Fruit fly (Drosophila melanogaster) whole organism, embryonic: ENCODE results near the gene CG6689.

Experiments
- ATbp ChIP-seq: fragments of 200-800 bp; sonication (Bioruptor generic); optimal IDR thresholded peaks from 2 replicates; lab custom pipeline; 2017; ENCODE audit warnings: missing biosample characterization, mild to moderate bottlenecking, missing genetic modification characterization, missing genetic modification reagents
- Ada2b ChIP-seq: fragments of 200-800 bp; sonication (Bioruptor generic); IDR thresholded peaks from 2 replicates; pipeline ENCODE4 v1.3.6; 2022; ENCODE audit warnings: missing biosample characterization, missing genetic modification characterization
- Atf6 ChIP-seq: fragments of 200-800 bp; sonication (Bioruptor generic); IDR thresholded peaks from 2 replicates; pipeline ENCODE4 v1.3.6; 2022; ENCODE audit warnings: missing biosample characterization, missing genetic modification characterization
- B-H2 ChIP-seq: fragments of 200-800 bp; sonication (Bioruptor generic); optimal IDR thresholded peaks from 2 replicates; lab custom pipeline; 2018; ENCODE audit warnings: missing biosample characterization, mild to moderate bottlenecking, missing genetic modification characterization
- Bgb ChIP-seq: fragments of 200-800 bp; sonication (Bioruptor generic); IDR thresholded peaks from 2 replicates; pipeline ENCODE4 v1.3.6; 2022; ENCODE audit warnings: missing biosample characterization, missing genetic modification characterization; ENCODE audit not compliant: partially characterized antibody
- C15 ChIP-seq: fragments of 200-800 bp; sonication (Bioruptor generic); IDR thresholded peaks from 3 replicates; pipeline ENCODE4 v1.3.6; 2022; ENCODE audit warnings: missing biosample characterization, missing genetic modification characterization
- CG1024 ChIP-seq: fragments of 200-800 bp; sonication (Bioruptor generic); IDR thresholded peaks from 2 replicates; pipeline ENCODE4 v1.3.6; 2022; ENCODE audit warnings: missing biosample characterization, missing genetic modification characterization
- CG10321 ChIP-seq: fragments of 200-800 bp; sonication (Bioruptor generic); IDR thresholded peaks from 2 replicates; pipeline ENCODE4 v1.3.6; 2022; ENCODE audit warnings: missing biosample characterization, missing genetic modification characterization
- CG10565 ChIP-seq: fragments of 200-800 bp; sonication (Bioruptor generic); optimal IDR thresholded peaks from 3 replicates; lab custom pipeline; 2016; ENCODE audit warnings: missing biosample characterization, mild to moderate bottlenecking, missing genetic modification characterization
- CG11093 ChIP-seq: fragments of 200-800 bp; sonication (Bioruptor generic); IDR thresholded peaks from 3 replicates; pipeline ENCODE4 v1.3.6; 2022; ENCODE audit warnings: missing biosample characterization, missing genetic modification characterization
- CG11398 ChIP-seq: fragments of 200-800 bp; sonication (Bioruptor generic); optimal IDR thresholded peaks from 2 replicates; lab custom pipeline; 2016; ENCODE audit warnings: missing biosample characterization, missing genetic modification characterization
- CG11504 ChIP-seq: fragments of 200-800 bp; sonication (Bioruptor generic); optimal IDR thresholded peaks from 3 replicates; lab custom pipeline; 2019; ENCODE audit warnings: missing biosample characterization, mild to moderate bottlenecking, missing genetic modification characterization, moderate library complexity
- CG14965 ChIP-seq: fragments of 200-800 bp; sonication (Bioruptor generic); optimal IDR thresholded peaks from 2 replicates; lab custom pipeline; 2016; ENCODE audit warnings: missing biosample characterization, missing genetic modification characterization, borderline replicate concordance
- CG1792 ChIP-seq: fragments of 200-800 bp; sonication (Bioruptor generic); optimal IDR thresholded peaks from 2 replicates; lab custom pipeline; 2016; ENCODE audit warnings: missing biosample characterization, missing genetic modification characterization
- CG2199 ChIP-seq: fragments of 200-800 bp; sonication (Bioruptor generic); IDR thresholded peaks from 3 replicates; pipeline ENCODE4 v1.3.6; 2022; ENCODE audit warnings: missing biosample characterization, missing genetic modification characterization
- CG2889 ChIP-seq: fragments of 200-800 bp; sonication (Bioruptor generic); IDR thresholded peaks from 3 replicates; pipeline ENCODE4 v1.3.6; 2022; ENCODE audit warnings: missing biosample characterization, missing genetic modification characterization
- CG31224 ChIP-seq: fragments of 200-800 bp; sonication (Bioruptor generic); IDR thresholded peaks from 2 replicates; pipeline ENCODE4 v1.3.6; 2022; ENCODE audit warnings: missing biosample characterization, missing genetic modification characterization
- CG3847 ChIP-seq: fragments of 200-800 bp; sonication (Bioruptor generic); IDR thresholded peaks from 2 replicates; pipeline ENCODE4 v1.3.6; 2022; ENCODE audit warnings: missing biosample characterization, missing genetic modification characterization
- CG4282 ChIP-seq: fragments of 200-800 bp; sonication (Bioruptor generic); optimal IDR thresholded peaks from 2 replicates; lab custom pipeline; 2016; ENCODE audit warnings: missing biosample characterization, missing genetic modification characterization
- CG4424 ChIP-seq: fragments of 200-800 bp; sonication (Bioruptor generic); optimal IDR thresholded peaks from 3 replicates; lab custom pipeline; 2016; ENCODE audit warnings: missing biosample characterization, missing genetic modification characterization
- CG8765 ChIP-seq: fragments of 200-800 bp; sonication (Bioruptor generic); IDR thresholded peaks from 2 replicates; pipeline ENCODE4 v1.3.6; 2022; ENCODE audit warnings: missing biosample characterization, missing genetic modification characterization
- CG9609 ChIP-seq: fragments of 200-800 bp; sonication (Bioruptor generic); optimal IDR thresholded peaks from 3 replicates; lab custom pipeline; 2016; ENCODE audit warnings: missing biosample characterization, missing genetic modification characterization
- CG9817 ChIP-seq: fragments of 200-800 bp; sonication (Bioruptor generic); optimal IDR thresholded peaks from 2 replicates; lab custom pipeline; 2018; ENCODE audit warnings: missing biosample characterization, mild to moderate bottlenecking, missing genetic modification characterization, moderate library complexity
- D19B ChIP-seq: fragments of 200-800 bp; sonication (Bioruptor generic); optimal IDR thresholded peaks from 2 replicates; lab custom pipeline; 2017; ENCODE audit warnings: missing biosample characterization, mild to moderate bottlenecking, missing genetic modification characterization
- Dip3 ChIP-seq: fragments of 200-800 bp; sonication (Bioruptor generic); optimal IDR thresholded peaks from 3 replicates; lab custom pipeline; 2016; ENCODE audit warnings: missing biosample characterization, missing genetic modification characterization
- Gsc ChIP-seq: fragments of 200-800 bp; sonication (Bioruptor generic); IDR thresholded peaks from 2 replicates; pipeline ENCODE4 v1.3.6; 2022; ENCODE audit warnings: missing biosample characterization, missing genetic modification characterization
- Lim3 ChIP-seq: fragments of 200-800 bp; sonication (Bioruptor generic); IDR thresholded peaks from 2 replicates; pipeline ENCODE4 v1.3.6; 2022; ENCODE audit warnings: missing biosample characterization, missing genetic modification characterization
- NFAT ChIP-seq: fragments of 200-800 bp; sonication (Bioruptor generic); IDR thresholded peaks from 2 replicates; pipeline ENCODE4 v1.3.6; 2022; ENCODE audit warnings: missing biosample characterization, missing genetic modification characterization
- Rx ChIP-seq: fragments of 200-800 bp; sonication (Bioruptor generic); IDR thresholded peaks from 2 replicates; pipeline ENCODE4 v1.3.6; 2022; ENCODE audit warnings: missing biosample characterization, missing genetic modification characterization
- Sry-β ChIP-seq: fragments of 200-800 bp; sonication (Bioruptor generic); optimal IDR thresholded peaks from 2 replicates; lab custom pipeline; 2018; ENCODE audit warnings: missing biosample characterization, mild to moderate bottlenecking, missing genetic modification characterization, moderate library complexity
- ac ChIP-seq: fragments of 200-800 bp; sonication (Bioruptor generic); optimal IDR thresholded peaks from 3 replicates; lab custom pipeline; 2017; ENCODE audit warnings: missing biosample characterization, mild to moderate bottlenecking, missing genetic modification characterization
- ash1 ChIP-seq: fragments of 200-800 bp; sonication (Bioruptor generic); optimal IDR thresholded peaks from 2 replicates; lab custom pipeline; 2018; ENCODE audit warnings: missing biosample characterization, mild to moderate bottlenecking, missing genetic modification characterization
- bcd ChIP-seq: fragments of 200-800 bp; sonication (Bioruptor generic); optimal IDR thresholded peaks from 2 replicates; lab custom pipeline; 2017; ENCODE audit warnings: missing biosample characterization, mild to moderate bottlenecking, missing genetic modification characterization
- cg ChIP-seq: fragments of 200-800 bp; sonication (Bioruptor generic); optimal IDR thresholded peaks from 3 replicates; lab custom pipeline; 2019; ENCODE audit warnings: missing biosample characterization, mild to moderate bottlenecking, missing genetic modification characterization, moderate library complexity
- chm ChIP-seq: fragments of 200-800 bp; sonication (Bioruptor generic); IDR thresholded peaks from 2 replicates; pipeline ENCODE4 v1.3.6; 2022; ENCODE audit warnings: missing biosample characterization, missing genetic modification characterization
- crc ChIP-seq: fragments of 200-800 bp; sonication (Bioruptor generic); optimal IDR thresholded peaks from 2 replicates; lab custom pipeline; 2016; ENCODE audit warnings: missing biosample characterization, missing genetic modification characterization
- cwo ChIP-seq: fragments of 200-800 bp; sonication (Bioruptor generic); optimal IDR thresholded peaks from 3 replicates; lab custom pipeline; 2017; ENCODE audit warnings: missing biosample characterization, missing genetic modification characterization, mild to moderate bottlenecking, moderate library complexity, missing genetic modification reagents
- danr ChIP-seq: fragments of 200-800 bp; sonication (Bioruptor generic); IDR thresholded peaks from 2 replicates; pipeline ENCODE4 v1.3.6; 2022; ENCODE audit warnings: missing biosample characterization, missing genetic modification characterization
- fd64A ChIP-seq: fragments of 200-800 bp; sonication (Bioruptor generic); optimal IDR thresholded peaks from 3 replicates; lab custom pipeline; 2018; ENCODE audit warnings: missing biosample characterization, mild to moderate bottlenecking, missing genetic modification characterization
- fd96Cb ChIP-seq: fragments of 200-800 bp; sonication (Bioruptor generic); optimal IDR thresholded peaks from 2 replicates; lab custom pipeline; 2018; ENCODE audit warnings: missing biosample characterization, mild to moderate bottlenecking, missing genetic modification characterization, moderate library complexity
- grn ChIP-seq: fragments of 200-800 bp; sonication (Bioruptor generic); optimal IDR thresholded peaks from 3 replicates; lab custom pipeline; 2017; ENCODE audit warnings: missing biosample characterization, missing genetic modification characterization
- ham ChIP-seq: fragments of 200-800 bp; sonication (Bioruptor generic); IDR thresholded peaks from 2 replicates; pipeline ENCODE4 v1.3.6; 2022; ENCODE audit warnings: missing biosample characterization, missing genetic modification characterization
- her ChIP-seq: fragments of 200-800 bp; sonication (Bioruptor generic); optimal IDR thresholded peaks from 2 replicates; lab custom pipeline; 2016; ENCODE audit warnings: missing biosample characterization, missing genetic modification characterization
- inv ChIP-seq: fragments of 200-800 bp; sonication (Bioruptor generic); IDR thresholded peaks from 2 replicates; pipeline ENCODE4 v1.3.6; 2022; ENCODE audit warnings: missing biosample characterization, missing genetic modification characterization; ENCODE audit not compliant: partially characterized antibody
- jumu ChIP-seq: fragments of 200-800 bp; sonication (Bioruptor generic); optimal IDR thresholded peaks from 3 replicates; lab custom pipeline; 2016; ENCODE audit warnings: missing biosample characterization, missing genetic modification characterization
- lola ChIP-seq, 3 experiments: fragments of >200 bp in 2 of 3; fragments of 200-800 bp in 1 of 3; sonication (Bioruptor generic) in 1 of 3; optimal IDR thresholded peaks; 2 replicates each; lab custom pipeline; 2017 to 2019; ENCODE audit warnings: missing biosample characterization in 3 of 3, missing genetic modification characterization in 3 of 3, mild to moderate bottlenecking in 1 of 3, moderate library complexity in 1 of 3
- nom ChIP-seq: fragments of 200-800 bp; sonication (Bioruptor generic); optimal IDR thresholded peaks from 2 replicates; lab custom pipeline; 2017; ENCODE audit warnings: missing biosample characterization, missing genetic modification characterization, mild to moderate bottlenecking, moderate library complexity, missing genetic modification reagents
- row ChIP-seq: fragments of 200-800 bp; sonication (Bioruptor generic); IDR thresholded peaks from 3 replicates; pipeline ENCODE4 v1.3.6; 2022; ENCODE audit warnings: missing biosample characterization, missing genetic modification characterization
- zen2 ChIP-seq: fragments of 200-800 bp; sonication (Bioruptor generic); IDR thresholded peaks from 3 replicates; pipeline ENCODE4 v1.3.6; 2022; ENCODE audit warnings: missing biosample characterization, missing genetic modification characterization; ENCODE audit not compliant: partially characterized antibody

The CG6689 gene

dm6 chr3R:11196648-11197388 lies 23.0 kb downstream of the CG6689 start (continued):
- TF ChIP-seq CG14965 (GFP tag; lab: Kevin White, UChicago): no peak
- TF ChIP-seq her: peak; percentile 18
- TF ChIP-seq Bgb (GFP tag; lab: Robert Waterston, UW): peak; percentile 51; the same call in 1 of the 2 replicates
- TF ChIP-seq ham (GFP tag; lab: Robert Waterston, UW): peak; percentile 91
- peak; percentile 98 for TF ChIP-seq CG4424 (GFP tag; lab: Kevin White, UChicago)
- peak; percentile 96 for TF ChIP-seq C15 (GFP tag; lab: Robert Waterston, UW)
- TF ChIP-seq zen2: no peak
- peak; percentile 98 for TF ChIP-seq CG9817 (tag; lab: Kevin White, UChicago)
- TF ChIP-seq Lim3 (GFP tag; lab: Robert Waterston, UW): peak; percentile 96
- peak; percentile 87 for TF ChIP-seq CG8765 (GFP tag; lab: Robert Waterston, UW)
- TF ChIP-seq B-H2 (GFP tag; lab: Kevin White, UChicago): peak; percentile 93
- peak; percentile 82 for TF ChIP-seq ash1
- TF ChIP-seq ATbp: peak; percentile 97
- TF ChIP-seq row (GFP tag; lab: Robert Waterston, UW): peak; percentile 99
- TF ChIP-seq nom: peak; percentile 89
- peak; percentile 65 for TF ChIP-seq crc (GFP tag; lab: Kevin White, UChicago)
- TF ChIP-seq Atf6 (GFP tag; lab: Robert Waterston, UW): peak; percentile 99
- peak; percentile 68 for TF ChIP-seq cg (GFP tag; lab: Kevin White, UChicago)
- TF ChIP-seq CG1792 (GFP tag; lab: Kevin White, UChicago): peak; percentile 88
- peak; percentile 95 for TF ChIP-seq NFAT
- TF ChIP-seq Gsc (GFP tag; lab: Robert Waterston, UW): peak; percentile 95
- peak; percentile 97 for TF ChIP-seq Ada2b (GFP tag; lab: Robert Waterston, UW)
- peak; percentile 90 for TF ChIP-seq Rx (GFP tag; lab: Robert Waterston, UW)
- peak; percentile 86 for TF ChIP-seq chm
- peak; percentile 96 for TF ChIP-seq CG2199 (GFP tag; lab: Robert Waterston, UW)
- TF ChIP-seq CG11093 (GFP tag; lab: Robert Waterston, UW): peak; percentile 98
- TF ChIP-seq CG3847 (GFP tag; lab: Robert Waterston, UW): peak; percentile 98
- peak; percentile 77 for TF ChIP-seq CG10565 (GFP tag; lab: Kevin White, UChicago)
- TF ChIP-seq grn: no peak
- peak; percentile 97 for TF ChIP-seq danr (GFP tag; lab: Robert Waterston, UW)
- peak; percentile 79 for TF ChIP-seq CG10321 (GFP tag; lab: Robert Waterston, UW)
- peak; percentile 99 for TF ChIP-seq fd96Cb (tag; lab: Kevin White, UChicago)
- TF ChIP-seq bcd (GFP tag; lab: Kevin White, UChicago): peak; percentile 100
- peak; percentile 88 for TF ChIP-seq CG9609 (GFP tag; lab: Kevin White, UChicago)
- TF ChIP-seq CG11398 (GFP tag; lab: Kevin White, UChicago): no peak
- peak; percentile 85 for TF ChIP-seq fd64A (GFP tag; lab: Kevin White, UChicago)
- peak; percentile 88 for TF ChIP-seq Dip3
- peak; percentile 85 for TF ChIP-seq jumu
- TF ChIP-seq CG11504: peak; percentile 99
- no peak for TF ChIP-seq CG4282 (GFP tag; lab: Kevin White, UChicago)
- TF ChIP-seq lola (GFP tag; optimal IDR thresholded peaks at IDR 0.05; lab: Kevin White, UChicago): peak in 1 of 3 experiments; percentile 97
- no peak for TF ChIP-seq inv (GFP tag; lab: Robert Waterston, UW)
- TF ChIP-seq CG2889: peak; percentile 96
- TF ChIP-seq cwo (GFP tag; lab: Kevin White, UChicago): peak; percentile 98
- peak; percentile 64 for TF ChIP-seq Sry-β (GFP tag; lab: Kevin White, UChicago)
- peak; percentile 96 for TF ChIP-seq D19B (GFP tag; lab: Kevin White, UChicago)
- peak; percentile 60 for TF ChIP-seq ac (GFP tag; lab: Kevin White, UChicago)
- peak; percentile 96 for TF ChIP-seq CG31224 (GFP tag; lab: Robert Waterston, UW)
- TF ChIP-seq CG1024 (GFP tag; lab: Robert Waterston, UW): peak; percentile 88
